Worm (Caenorhabditis elegans) whole organism, young adult: Measurements from ENCODE around the gene cpar-1.
A peak's percentile ranks its signal among the peaks of the same experiment; 100 is the strongest.

Source experiments
- B0019.2 ChIP-seq: fragments of 200-800 bp; sonication (Bioruptor generic); conservative IDR thresholded peaks from 2 replicates; pipeline ENCODE4 v1.3.6; 2022; ENCODE audit warnings: missing genetic modification reagents, missing genetic modification characterization, missing compliant biosample characterization
- B0261.1 ChIP-seq: sonication (generic microtip); optimal IDR thresholded peaks from 2 replicates; lab custom pipeline; 2016; ENCODE audit warnings: mild to moderate bottlenecking, missing genetic modification characterization, moderate library complexity, missing compliant biosample characterization
- B0336.3 ChIP-seq: fragments of 200-800 bp; sonication (Bioruptor generic); IDR thresholded peaks from 2 replicates; pipeline ENCODE4 v1.3.6; 2022; ENCODE audit warnings: missing genetic modification characterization, missing compliant biosample characterization
- F37B4.10 ChIP-seq: fragments of 200-800 bp; sonication (Bioruptor generic); IDR thresholded peaks from 2 replicates; pipeline ENCODE4 v1.3.6; 2022; ENCODE audit warnings: missing genetic modification characterization, missing compliant biosample characterization
- T07F8.4 ChIP-seq: sonication (generic microtip); optimal IDR thresholded peaks from 2 replicates; lab custom pipeline; 2016; ENCODE audit warnings: mild to moderate bottlenecking, missing genetic modification characterization, moderate library complexity, missing compliant biosample characterization
- T26A5.8 ChIP-seq: sonication (generic microtip); optimal IDR thresholded peaks from 2 replicates; lab custom pipeline; 2016; ENCODE audit warnings: missing genetic modification characterization, missing compliant biosample characterization
- Y53F4B.3 ChIP-seq: fragments of 200-800 bp; sonication (Bioruptor generic); IDR thresholded peaks from 2 replicates; pipeline ENCODE4 v1.3.6; 2022; ENCODE audit warnings: missing genetic modification reagents, missing genetic modification characterization, missing compliant biosample characterization
- Y79H2A.3 ChIP-seq: fragments of 200-800 bp; sonication (Bioruptor generic); conservative IDR thresholded peaks from 2 replicates; pipeline ENCODE4 v1.3.6; 2022; ENCODE audit warnings: missing genetic modification reagents, missing genetic modification characterization, missing compliant biosample characterization
- Y95B8A.8 ChIP-seq: fragments of 200-800 bp; sonication (Bioruptor generic); IDR thresholded peaks from 2 replicates; pipeline ENCODE4 v1.3.6; 2022; ENCODE audit warnings: missing genetic modification reagents, missing genetic modification characterization, missing compliant biosample characterization
- ZK185.1 ChIP-seq: sonication (generic microtip); optimal IDR thresholded peaks from 2 replicates; lab custom pipeline; 2016; ENCODE audit warnings: mild to moderate bottlenecking, missing genetic modification characterization, missing compliant biosample characterization; ENCODE audit not compliant: poor library complexity, severe bottlenecking
- akir-1 ChIP-seq: fragments of 200-800 bp; sonication (Bioruptor generic); optimal IDR thresholded peaks from 2 replicates; lab custom pipeline; 2018; ENCODE audit warnings: mild to moderate bottlenecking, missing genetic modification characterization, moderate library complexity, missing compliant biosample characterization
- ama-1 ChIP-seq, 3 experiments: fragments of 150-350 bp in 1 of 3; sonication (generic microtip) in 2 of 3; optimal IDR thresholded peaks; 2 replicates each; lab custom pipeline; 2014 to 2018; ENCODE audit warnings: missing biosample characterization in 2 of 3, missing genetic modification characterization in 2 of 3, missing genetic modification reagents in 2 of 3
- athp-1 ChIP-seq: sonication (generic microtip); optimal IDR thresholded peaks from 2 replicates; lab custom pipeline; 2017; ENCODE audit warnings: mild to moderate bottlenecking, missing genetic modification characterization, missing compliant biosample characterization
- attf-5 ChIP-seq: fragments of 200-800 bp; sonication (Bioruptor generic); optimal IDR thresholded peaks from 2 replicates; lab custom pipeline; 2018; ENCODE audit warnings: mild to moderate bottlenecking, missing genetic modification characterization, missing compliant biosample characterization
- bed-1 ChIP-seq: fragments of 200-800 bp; sonication (Bioruptor generic); IDR thresholded peaks from 2 replicates; pipeline ENCODE4 v1.3.6; 2022; ENCODE audit warnings: missing genetic modification reagents, missing genetic modification characterization, missing compliant biosample characterization
- cebp-1 ChIP-seq, 2 experiments: fragments of 200-800 bp in 1 of 2; sonication (Bioruptor generic) in 1 of 2; sonication (generic microtip) in 1 of 2; IDR thresholded peaks in 1 of 2; optimal IDR thresholded peaks in 1 of 2; 2 replicates each; pipeline versions ENCODE4 v1.3.6 to Lab custom; 2017 to 2022; ENCODE audit warnings: missing compliant biosample characterization in 2 of 2, missing genetic modification characterization in 2 of 2, mild to moderate bottlenecking in 1 of 2, missing genetic modification reagents in 1 of 2, moderate library complexity in 1 of 2
- cebp-2 ChIP-seq: fragments of 200-800 bp; sonication (Bioruptor generic); IDR thresholded peaks from 2 replicates; pipeline ENCODE4 v1.3.6; 2022; ENCODE audit warnings: missing genetic modification characterization, missing compliant biosample characterization
- ceh-40 ChIP-seq: fragments of 200-800 bp; sonication (Bioruptor generic); IDR thresholded peaks from 2 replicates; pipeline ENCODE4 v1.3.6; 2022; ENCODE audit warnings: missing genetic modification characterization, missing compliant biosample characterization
- dox-1 ChIP-seq: fragments of 200-800 bp; sonication (Bioruptor generic); IDR thresholded peaks from 2 replicates; pipeline ENCODE4 v1.3.6; 2022; ENCODE audit warnings: missing genetic modification reagents, missing genetic modification characterization, missing compliant biosample characterization
- dpff-1 ChIP-seq: sonication (generic microtip); optimal IDR thresholded peaks from 2 replicates; lab custom pipeline; 2017; ENCODE audit warnings: mild to moderate bottlenecking, missing genetic modification characterization, missing compliant biosample characterization
- egrh-3 ChIP-seq: fragments of 200-800 bp; sonication (Bioruptor generic); IDR thresholded peaks from 2 replicates; pipeline ENCODE4 v1.3.6; 2022; ENCODE audit warnings: missing genetic modification reagents, missing genetic modification characterization, missing compliant biosample characterization
- ekl-4 ChIP-seq: fragments of 200-800 bp; sonication (Bioruptor generic); IDR thresholded peaks from 2 replicates; pipeline ENCODE4 v1.3.6; 2022; ENCODE audit warnings: missing genetic modification reagents, missing genetic modification characterization, missing compliant biosample characterization
- fkh-3 ChIP-seq: sonication (generic microtip); optimal IDR thresholded peaks from 2 replicates; lab custom pipeline; 2016; ENCODE audit warnings: mild to moderate bottlenecking, missing genetic modification characterization, missing compliant biosample characterization
- hlh-26 ChIP-seq: fragments of 200-800 bp; sonication (Bioruptor generic); conservative IDR thresholded peaks from 2 replicates; pipeline ENCODE4 v1.3.6; 2022; ENCODE audit warnings: missing genetic modification reagents, missing genetic modification characterization, missing compliant biosample characterization
- hrde-1 ChIP-seq: sonication (generic microtip); optimal IDR thresholded peaks from 2 replicates; lab custom pipeline; 2016; ENCODE audit warnings: missing genetic modification characterization, mild to moderate bottlenecking, missing compliant biosample characterization, moderate library complexity, missing genotype, missing genetic modification reagents, borderline replicate concordance
- lin-35 ChIP-seq, 3 experiments: fragments of 150-350 bp in 2 of 3; sonication (generic microtip) in 1 of 3; optimal IDR thresholded peaks; 2 replicates each; lab custom pipeline; 2014 to 2018; ENCODE audit warnings: missing biosample characterization in 3 of 3, missing genetic modification characterization in 3 of 3, missing genetic modification reagents in 3 of 3
- madf-10 ChIP-seq: sonication (generic microtip); optimal IDR thresholded peaks from 2 replicates; lab custom pipeline; 2016; ENCODE audit warnings: mild to moderate bottlenecking, missing genetic modification characterization, missing compliant biosample characterization
- madf-8 ChIP-seq: fragments of 200-800 bp; sonication (Bioruptor generic); conservative IDR thresholded peaks from 2 replicates; pipeline ENCODE4 v1.3.6; 2022; ENCODE audit warnings: missing genetic modification reagents, missing genetic modification characterization, missing compliant biosample characterization
- mes-4 ChIP-seq: sonication (generic microtip); optimal IDR thresholded peaks from 2 replicates; lab custom pipeline; 2016; ENCODE audit warnings: missing genotype, missing genetic modification characterization, missing compliant biosample characterization
- nfyb-1 ChIP-seq: fragments of 200-800 bp; sonication (Bioruptor generic); IDR thresholded peaks from 2 replicates; pipeline ENCODE4 v1.3.6; 2022; ENCODE audit warnings: missing genetic modification reagents, missing genetic modification characterization, missing compliant biosample characterization
- nhr-120 ChIP-seq: fragments of 200-800 bp; sonication (Bioruptor generic); IDR thresholded peaks from 2 replicates; pipeline ENCODE4 v1.3.6; 2022; ENCODE audit warnings: missing genetic modification characterization, missing compliant biosample characterization
- nhr-179 ChIP-seq: sonication (generic microtip); optimal IDR thresholded peaks from 2 replicates; lab custom pipeline; 2016; ENCODE audit warnings: mild to moderate bottlenecking, missing genetic modification characterization, missing compliant biosample characterization
- pbrm-1 ChIP-seq: fragments of 200-800 bp; sonication (Bioruptor generic); IDR thresholded peaks from 2 replicates; pipeline ENCODE4 v1.3.6; 2022; ENCODE audit warnings: missing genetic modification reagents, missing genetic modification characterization, missing compliant biosample characterization
- repo-1 ChIP-seq: sonication (generic microtip); optimal IDR thresholded peaks from 2 replicates; lab custom pipeline; 2017; ENCODE audit warnings: mild to moderate bottlenecking, missing genetic modification characterization, missing compliant biosample characterization
- snpc-3.4 ChIP-seq: sonication (generic microtip); optimal IDR thresholded peaks from 2 replicates; lab custom pipeline; 2017; ENCODE audit warnings: missing genetic modification characterization, mild to moderate bottlenecking, missing compliant biosample characterization, antibody characterized with exemption, moderate library complexity, missing genotype, missing genetic modification reagents
- snpc-4 ChIP-seq, 5 experiments: fragments of 150-350 bp in 1 of 5; sonication (generic microtip) in 4 of 5; optimal IDR thresholded peaks; 2 replicates each; lab custom pipeline; 2014 to 2018; ENCODE audit warnings: missing genetic modification characterization in 5 of 5, missing biosample characterization in 3 of 5, antibody characterized with exemption in 2 of 5, mild to moderate bottlenecking in 2 of 5, missing compliant biosample characterization in 2 of 5, missing genotype in 2 of 5, moderate library complexity in 2 of 5, missing genetic modification reagents in 1 of 5
- sptf-2 ChIP-seq: fragments of 200-800 bp; sonication (Bioruptor generic); optimal IDR thresholded peaks from 2 replicates; lab custom pipeline; 2018; ENCODE audit warnings: mild to moderate bottlenecking, missing genetic modification characterization, missing compliant biosample characterization
- tbx-9 ChIP-seq: sonication (generic microtip); optimal IDR thresholded peaks from 2 replicates; lab custom pipeline; 2016; ENCODE audit warnings: borderline replicate concordance, missing genetic modification characterization, inconsistent platforms, missing compliant biosample characterization
- unc-130 ChIP-seq: sonication (generic microtip); optimal IDR thresholded peaks from 2 replicates; lab custom pipeline; 2016; ENCODE audit warnings: missing genetic modification reagents, missing genetic modification characterization, missing compliant biosample characterization
- zfh-2 ChIP-seq: fragments of 200-800 bp; sonication (Bioruptor generic); conservative IDR thresholded peaks from 2 replicates; pipeline ENCODE4 v1.3.6; 2022; ENCODE audit warnings: missing genetic modification reagents, missing genetic modification characterization, missing compliant biosample characterization
- ztf-18 ChIP-seq: sonication (generic microtip); optimal IDR thresholded peaks from 2 replicates; lab custom pipeline; 2016; ENCODE audit warnings: missing genotype, mild to moderate bottlenecking, missing genetic modification characterization, missing compliant biosample characterization
- ztf-25 ChIP-seq: fragments of 200-800 bp; sonication (Bioruptor generic); IDR thresholded peaks from 2 replicates; pipeline ENCODE4 v1.3.6; 2022; ENCODE audit warnings: missing genetic modification reagents, missing genetic modification characterization, missing compliant biosample characterization
- ztf-26 ChIP-seq: sonication (generic microtip); optimal IDR thresholded peaks from 2 replicates; lab custom pipeline; 2017; ENCODE audit warnings: missing genetic modification characterization, missing compliant biosample characterization
- ztf-28 ChIP-seq: fragments of 200-800 bp; sonication (Bioruptor generic); IDR thresholded peaks from 2 replicates; pipeline ENCODE4 v1.3.6; 2022; ENCODE audit warnings: missing genetic modification reagents, missing genetic modification characterization, missing compliant biosample characterization
- ztf-6 ChIP-seq: fragments of 200-800 bp; sonication (Bioruptor generic); IDR thresholded peaks from 2 replicates; pipeline ENCODE4 v1.3.6; 2022; ENCODE audit warnings: missing genetic modification reagents, missing genetic modification characterization, missing compliant biosample characterization

cpar-1 gene

ce11 chrIII:9455980-9456658 is 22.3 kb downstream of the cpar-1 start, which contains the start of the genes rheb-1 and spk-1 (continued):
- peak; percentile 66; the same call in 1 of the 2 replicates for TF ChIP-seq ekl-4 (GFP tag; lab: Robert Waterston, UW)
- TF ChIP-seq madf-8 (GFP tag; lab: Robert Waterston, UW): peak; percentile 56; the same call in 1 of the 2 replicates
- peak; percentile 79 for TF ChIP-seq zfh-2 (GFP tag; lab: Robert Waterston, UW)
- TF ChIP-seq fkh-3 (tag; lab: Kevin White, UChicago): no peak
- no peak for TF ChIP-seq T26A5.8 (tag; lab: Kevin White, UChicago)
- TF ChIP-seq bed-1 (GFP tag; lab: Robert Waterston, UW): no peak
- no peak for TF ChIP-seq hrde-1 (tag; lab: Kevin White, UChicago)
- TF ChIP-seq tbx-9 (tag; lab: Kevin White, UChicago): no peak
- no peak for TF ChIP-seq Y53F4B.3 (GFP tag; lab: Robert Waterston, UW)
- peak; percentile 86 for TF ChIP-seq athp-1 (tag; lab: Kevin White, UChicago)
- peak; percentile 74 for TF ChIP-seq ztf-18 (tag; lab: Kevin White, UChicago)
- no peak for TF ChIP-seq ztf-6 (GFP tag; lab: Robert Waterston, UW)
- no peak for TF ChIP-seq ceh-40 (GFP tag; lab: Robert Waterston, UW)
- TF ChIP-seq ama-1 (optimal IDR thresholded peaks at IDR 0.05; lab: Kevin White, UChicago): no peak
- TF ChIP-seq ama-1 (GFP tag; optimal IDR thresholded peaks at IDR 0.05; lab: Kevin White, UChicago): no peak
- peak; percentile 7 for TF ChIP-seq B0261.1
- no peak for TF ChIP-seq dpff-1 (tag; lab: Kevin White, UChicago)
- TF ChIP-seq ztf-26: peak; percentile 60
- TF ChIP-seq ztf-25 (GFP tag; lab: Robert Waterston, UW): no peak
- TF ChIP-seq nhr-179 (tag; lab: Kevin White, UChicago): no peak
- peak; percentile 92 for TF ChIP-seq nfyb-1
- peak; percentile 82 for TF ChIP-seq snpc-3.4 (tag; lab: Kevin White, UChicago)
- TF ChIP-seq snpc-4 (GFP tag; optimal IDR thresholded peaks at IDR 0.05; lab: Kevin White, UChicago): peak; percentile 27
- peak; percentile 66 to 75 (median 72) for TF ChIP-seq snpc-4 (tag; optimal IDR thresholded peaks at IDR 0.05; lab: Kevin White, UChicago)
- TF ChIP-seq Y79H2A.3 (GFP tag; lab: Robert Waterston, UW): 0 out of 2 replicates have a peak, but pooled peaks have one; percentile 33
- 0 out of 2 replicates have a peak, but pooled peaks have one; percentile 51 for TF ChIP-seq B0019.2 (GFP tag; lab: Robert Waterston, UW)
- TF ChIP-seq mes-4 (tag; lab: Kevin White, UChicago): no peak
- peak; percentile 35 for TF ChIP-seq repo-1 (tag; lab: Kevin White, UChicago)
- no peak for TF ChIP-seq sptf-2 (GFP tag; lab: Kevin White, UChicago)
- 0 out of 2 replicates have a peak, but pooled peaks have one; percentile 18 for TF ChIP-seq egrh-3
- peak; percentile 66; the same call in 1 of the 2 replicates for TF ChIP-seq Y95B8A.8 (GFP tag; lab: Robert Waterston, UW)
- TF ChIP-seq F37B4.10 (GFP tag; lab: Robert Waterston, UW): peak; percentile 80; the same call in 1 of the 2 replicates
- TF ChIP-seq T07F8.4 (tag; lab: Kevin White, UChicago): no peak
- peak; percentile 97 for TF ChIP-seq dox-1
- no peak for TF ChIP-seq akir-1 (GFP tag; lab: Kevin White, UChicago)
- TF ChIP-seq pbrm-1 (GFP tag; lab: Robert Waterston, UW): peak; percentile 94
- no peak for TF ChIP-seq nhr-120 (GFP tag; lab: Robert Waterston, UW)
- TF ChIP-seq ztf-28 (GFP tag; lab: Robert Waterston, UW): 0 out of 2 replicates have a peak, but pooled peaks have one; percentile 45
- peak; percentile 30 for TF ChIP-seq unc-130 (GFP tag; lab: Kevin White, UChicago)
- peak; percentile 92 for TF ChIP-seq attf-5 (GFP tag; lab: Kevin White, UChicago)
- peak; percentile 84 for TF ChIP-seq ZK185.1 (tag; lab: Kevin White, UChicago)
- peak; percentile 84 for TF ChIP-seq madf-10
- TF ChIP-seq cebp-2 (GFP tag; lab: Robert Waterston, UW): no peak
- no peak for TF ChIP-seq hlh-26 (GFP tag; lab: Robert Waterston, UW)
- TF ChIP-seq lin-35 (GFP tag; optimal IDR thresholded peaks at IDR 0.05; lab: Kevin White, UChicago): peak in 1 of 3 experiments; percentile 58
- peak; percentile 77 for TF ChIP-seq cebp-1 (GFP tag; IDR thresholded peaks at IDR 0.05; lab: Robert Waterston, UW)
- TF ChIP-seq cebp-1 (tag; optimal IDR thresholded peaks at IDR 0.05; lab: Kevin White, UChicago): peak; percentile 86
- TF ChIP-seq B0336.3 (GFP tag; lab: Robert Waterston, UW): peak; percentile 87
